Worm (Caenorhabditis elegans) whole organism, L1 larva: ENCODE data around the gene txbp-3.

Source experiments
- C04F5.9 ChIP-seq: sonication (generic microtip); optimal IDR thresholded peaks from 2 replicates; lab custom pipeline; 2016; ENCODE audit warnings: missing genetic modification characterization, missing compliant biosample characterization
- C16A3.4 ChIP-seq: fragments of 150-350 bp; optimal IDR thresholded peaks from 2 replicates; lab custom pipeline; 2014; ENCODE audit warnings: missing biosample characterization, missing genetic modification characterization
- aha-1 ChIP-seq: fragments of 150-350 bp; optimal IDR thresholded peaks from 2 replicates; lab custom pipeline; 2014; ENCODE audit warnings: missing biosample characterization, missing genetic modification characterization
- blmp-1 ChIP-seq: fragments of 150-350 bp; optimal IDR thresholded peaks from 2 replicates; lab custom pipeline; 2014; ENCODE audit warnings: missing biosample characterization, missing genetic modification characterization
- ceh-63 ChIP-seq: fragments of 200-800 bp; sonication (Bioruptor generic); optimal IDR thresholded peaks from 2 replicates; lab custom pipeline; 2018; ENCODE audit warnings: mild to moderate bottlenecking, missing genetic modification characterization, missing compliant biosample characterization
- ceh-82 ChIP-seq, 3 experiments: fragments of 150-350 bp in 1 of 3; sonication (generic microtip) in 2 of 3; optimal IDR thresholded peaks; 2 replicates each; lab custom pipeline; 2014 to 2017; ENCODE audit warnings: missing biosample characterization in 3 of 3, missing genetic modification characterization in 3 of 3
- ceh-88 ChIP-seq: fragments of 200-800 bp; sonication (Bioruptor generic); IDR thresholded peaks from 2 replicates; pipeline ENCODE4 v1.3.6; 2022; ENCODE audit warnings: missing genetic modification characterization, missing compliant biosample characterization
- ceh-90 ChIP-seq: sonication (generic microtip); optimal IDR thresholded peaks from 2 replicates; lab custom pipeline; 2016; ENCODE audit warnings: missing genetic modification characterization, missing compliant biosample characterization
- ces-1 ChIP-seq: fragments of 150-350 bp; optimal IDR thresholded peaks from 2 replicates; lab custom pipeline; 2014; ENCODE audit warnings: missing biosample characterization, missing genetic modification reagents, missing genetic modification characterization
- dpl-1 ChIP-seq, 3 experiments: fragments of 150-350 bp in 2 of 3; sonication (generic microtip) in 1 of 3; optimal IDR thresholded peaks; 2 replicates each; lab custom pipeline; 2014 to 2017; ENCODE audit warnings: missing biosample characterization in 3 of 3, missing genetic modification characterization in 3 of 3, missing genetic modification reagents in 3 of 3
- efl-3 ChIP-seq: fragments of 200-800 bp; sonication (Bioruptor generic); optimal IDR thresholded peaks from 2 replicates; lab custom pipeline; 2018; ENCODE audit warnings: mild to moderate bottlenecking, missing genetic modification characterization, missing compliant biosample characterization
- egl-27 ChIP-seq, 2 experiments: fragments of 150-350 bp in 1 of 2; sonication (generic microtip); optimal IDR thresholded peaks; 3 replicates each; lab custom pipeline; 2017 to 2018; ENCODE audit warnings: missing biosample characterization in 2 of 2, missing genetic modification characterization in 2 of 2, missing genetic modification reagents in 2 of 2
- elt-2 ChIP-seq: sonication (generic microtip); optimal IDR thresholded peaks from 2 replicates; lab custom pipeline; 2016; ENCODE audit warnings: missing genetic modification characterization, mild to moderate bottlenecking, inconsistent platforms, missing compliant biosample characterization, missing genetic modification reagents
- elt-3 ChIP-seq, 6 experiments: fragments of 150-350 bp in 1 of 6; sonication (generic microtip); optimal IDR thresholded peaks; 2 replicates each; lab custom pipeline; 2017 to 2018; ENCODE audit warnings: missing biosample characterization in 6 of 6, missing genetic modification characterization in 6 of 6, inconsistent platforms in 1 of 6
- ets-5 ChIP-seq: fragments of 200-800 bp; sonication (Bioruptor generic); IDR thresholded peaks from 2 replicates; pipeline ENCODE4 v1.3.6; 2022; ENCODE audit warnings: missing genetic modification characterization, missing compliant biosample characterization
- fkh-10 ChIP-seq: sonication (generic microtip); optimal IDR thresholded peaks from 2 replicates; lab custom pipeline; 2017; ENCODE audit warnings: missing biosample characterization, missing genetic modification reagents, missing genetic modification characterization
- fkh-8 ChIP-seq: sonication (generic microtip); optimal IDR thresholded peaks from 2 replicates; lab custom pipeline; 2016; ENCODE audit warnings: mild to moderate bottlenecking, missing genetic modification characterization, missing compliant biosample characterization
- grh-1 ChIP-seq: fragments of 200-800 bp; sonication (Bioruptor generic); IDR thresholded peaks from 2 replicates; pipeline ENCODE4 v1.3.6; 2022; ENCODE audit warnings: missing genetic modification reagents, missing genetic modification characterization, missing compliant biosample characterization
- hlh-17 ChIP-seq: fragments of 200-800 bp; sonication (Bioruptor generic); optimal IDR thresholded peaks from 2 replicates; lab custom pipeline; 2018; ENCODE audit warnings: missing genetic modification characterization, mild to moderate bottlenecking, missing compliant biosample characterization, moderate library complexity, borderline replicate concordance
- hpl-2 ChIP-seq: fragments of 150-350 bp; optimal IDR thresholded peaks from 2 replicates; lab custom pipeline; 2014; ENCODE audit warnings: missing biosample characterization, missing genetic modification reagents, missing genetic modification characterization
- jun-1 ChIP-seq: fragments of 150-350 bp; optimal IDR thresholded peaks from 2 replicates; lab custom pipeline; 2014; ENCODE audit warnings: missing biosample characterization, missing genetic modification reagents, missing genetic modification characterization
- lin-14 ChIP-seq: fragments of 200-800 bp; sonication (Bioruptor generic); optimal IDR thresholded peaks from 2 replicates; lab custom pipeline; 2018; ENCODE audit warnings: mild to moderate bottlenecking, missing genetic modification characterization, moderate library complexity, missing compliant biosample characterization
- lin-15B ChIP-seq: fragments of 150-350 bp; sonication (generic microtip); optimal IDR thresholded peaks from 3 replicates; lab custom pipeline; 2014; ENCODE audit warnings: missing biosample characterization, missing genetic modification characterization
- lin-39 ChIP-seq: fragments of 150-350 bp; optimal IDR thresholded peaks from 2 replicates; lab custom pipeline; 2014; ENCODE audit warnings: missing biosample characterization, missing genetic modification reagents, missing genetic modification characterization
- lir-3 ChIP-seq: sonication (generic microtip); optimal IDR thresholded peaks from 2 replicates; lab custom pipeline; 2016; ENCODE audit warnings: mild to moderate bottlenecking, missing genetic modification characterization, moderate library complexity, missing compliant biosample characterization; ENCODE audit not compliant: poor library complexity
- mab-9 ChIP-seq: fragments of 200-800 bp; sonication (Bioruptor generic); IDR thresholded peaks from 2 replicates; pipeline ENCODE4 v1.3.6; 2022; ENCODE audit warnings: missing genetic modification reagents, missing genetic modification characterization, missing compliant biosample characterization
- mdl-1 ChIP-seq, 2 experiments: fragments of 150-350 bp; optimal IDR thresholded peaks; 2 replicates each; lab custom pipeline; 2014 to 2017; ENCODE audit warnings: missing biosample characterization in 2 of 2, missing genetic modification characterization in 2 of 2, inconsistent platforms in 1 of 2
- mep-1 ChIP-seq: fragments of 150-350 bp; optimal IDR thresholded peaks from 2 replicates; lab custom pipeline; 2014; ENCODE audit warnings: missing biosample characterization, missing genetic modification characterization
- nhr-11 ChIP-seq: fragments of 150-350 bp; optimal IDR thresholded peaks from 2 replicates; lab custom pipeline; 2014; ENCODE audit warnings: missing biosample characterization, missing genetic modification characterization
- nhr-12 ChIP-seq: sonication (generic microtip); optimal IDR thresholded peaks from 2 replicates; lab custom pipeline; 2017; ENCODE audit warnings: missing biosample characterization, missing genetic modification characterization
- nhr-19 ChIP-seq: fragments of 200-800 bp; sonication (Bioruptor generic); conservative IDR thresholded peaks from 2 replicates; pipeline ENCODE4 v1.3.6; 2022; ENCODE audit warnings: missing genetic modification characterization, missing compliant biosample characterization
- nhr-20 ChIP-seq: sonication (generic microtip); optimal IDR thresholded peaks from 2 replicates; lab custom pipeline; 2016; ENCODE audit warnings: mild to moderate bottlenecking, missing genetic modification characterization, missing compliant biosample characterization
- nhr-71 ChIP-seq: sonication (generic microtip); optimal IDR thresholded peaks from 2 replicates; lab custom pipeline; 2016; ENCODE audit warnings: mild to moderate bottlenecking, missing genetic modification characterization, moderate library complexity, missing compliant biosample characterization
- nhr-76 ChIP-seq: sonication (generic microtip); optimal IDR thresholded peaks from 2 replicates; lab custom pipeline; 2017; ENCODE audit warnings: missing biosample characterization, missing genetic modification characterization
- nhr-77 ChIP-seq: fragments of 150-350 bp; optimal IDR thresholded peaks from 2 replicates; lab custom pipeline; 2014; ENCODE audit warnings: missing biosample characterization, missing genetic modification characterization
- nhr-85 ChIP-seq: sonication (generic microtip); peaks from one replicate; lab custom pipeline; 2016; ENCODE audit warnings: missing genetic modification characterization, inconsistent platforms, missing compliant biosample characterization
- nhr-90 ChIP-seq: sonication (generic microtip); optimal IDR thresholded peaks from 2 replicates; lab custom pipeline; 2016; ENCODE audit warnings: mild to moderate bottlenecking, missing genetic modification characterization, missing compliant biosample characterization; ENCODE audit not compliant: poor library complexity
- pax-3 ChIP-seq: fragments of 200-800 bp; sonication (Bioruptor generic); optimal IDR thresholded peaks from 2 replicates; lab custom pipeline; 2018; ENCODE audit warnings: mild to moderate bottlenecking, missing genetic modification characterization, moderate library complexity, missing compliant biosample characterization
- pqm-1 ChIP-seq: sonication (generic microtip); optimal IDR thresholded peaks from 3 replicates; lab custom pipeline; 2017; ENCODE audit warnings: missing biosample characterization, missing genetic modification characterization
- rnt-1 ChIP-seq: sonication (generic microtip); optimal IDR thresholded peaks from 2 replicates; lab custom pipeline; 2016; ENCODE audit warnings: mild to moderate bottlenecking, missing genetic modification characterization, moderate library complexity, missing compliant biosample characterization
- snpc-4 ChIP-seq: fragments of 150-350 bp; optimal IDR thresholded peaks from 2 replicates; lab custom pipeline; 2014; ENCODE audit warnings: missing biosample characterization, missing genetic modification characterization
- snu-23 ChIP-seq: sonication (generic microtip); optimal IDR thresholded peaks from 2 replicates; lab custom pipeline; 2016; ENCODE audit warnings: missing genetic modification characterization, missing compliant biosample characterization
- sox-4 ChIP-seq: sonication (generic microtip); optimal IDR thresholded peaks from 2 replicates; lab custom pipeline; 2016; ENCODE audit warnings: missing genetic modification characterization, missing compliant biosample characterization
- sup-37 ChIP-seq: fragments of 200-800 bp; sonication (Bioruptor generic); optimal IDR thresholded peaks from 2 replicates; lab custom pipeline; 2018; ENCODE audit warnings: mild to moderate bottlenecking, missing genetic modification characterization, missing compliant biosample characterization
- tbx-2 ChIP-seq: sonication (generic microtip); optimal IDR thresholded peaks from 2 replicates; lab custom pipeline; 2016; ENCODE audit warnings: missing genetic modification characterization, missing compliant biosample characterization
- tlp-1 ChIP-seq: fragments of 150-350 bp; optimal IDR thresholded peaks from 2 replicates; lab custom pipeline; 2014; ENCODE audit warnings: missing biosample characterization, missing genetic modification characterization
- unc-30 ChIP-seq: sonication (generic microtip); optimal IDR thresholded peaks from 2 replicates; lab custom pipeline; 2017; ENCODE audit warnings: missing biosample characterization, missing genetic modification characterization
- unc-62 ChIP-seq: fragments of 150-350 bp; optimal IDR thresholded peaks from 2 replicates; lab custom pipeline; 2014; ENCODE audit warnings: missing biosample characterization, missing genetic modification reagents, missing genetic modification characterization
- unc-98 ChIP-seq: fragments of 200-800 bp; sonication (Bioruptor generic); IDR thresholded peaks from 2 replicates; pipeline ENCODE4 v1.3.6; 2022; ENCODE audit warnings: missing genetic modification characterization, missing compliant biosample characterization
- vab-15 ChIP-seq: sonication (generic microtip); optimal IDR thresholded peaks from 2 replicates; lab custom pipeline; 2017; ENCODE audit warnings: missing genotype, mild to moderate bottlenecking, missing genetic modification characterization, missing compliant biosample characterization
- xbp-1 ChIP-seq: sonication (generic microtip); optimal IDR thresholded peaks from 2 replicates; lab custom pipeline; 2016; ENCODE audit warnings: missing genetic modification characterization, missing compliant biosample characterization
- zag-1 ChIP-seq: fragments of 150-350 bp; optimal IDR thresholded peaks from 2 replicates; lab custom pipeline; 2014; ENCODE audit warnings: missing biosample characterization, missing genetic modification characterization
- ztf-4 ChIP-seq: fragments of 150-350 bp; optimal IDR thresholded peaks from 2 replicates; lab custom pipeline; 2014; ENCODE audit warnings: missing biosample characterization, missing genetic modification characterization

txbp-3 gene

DNA sequence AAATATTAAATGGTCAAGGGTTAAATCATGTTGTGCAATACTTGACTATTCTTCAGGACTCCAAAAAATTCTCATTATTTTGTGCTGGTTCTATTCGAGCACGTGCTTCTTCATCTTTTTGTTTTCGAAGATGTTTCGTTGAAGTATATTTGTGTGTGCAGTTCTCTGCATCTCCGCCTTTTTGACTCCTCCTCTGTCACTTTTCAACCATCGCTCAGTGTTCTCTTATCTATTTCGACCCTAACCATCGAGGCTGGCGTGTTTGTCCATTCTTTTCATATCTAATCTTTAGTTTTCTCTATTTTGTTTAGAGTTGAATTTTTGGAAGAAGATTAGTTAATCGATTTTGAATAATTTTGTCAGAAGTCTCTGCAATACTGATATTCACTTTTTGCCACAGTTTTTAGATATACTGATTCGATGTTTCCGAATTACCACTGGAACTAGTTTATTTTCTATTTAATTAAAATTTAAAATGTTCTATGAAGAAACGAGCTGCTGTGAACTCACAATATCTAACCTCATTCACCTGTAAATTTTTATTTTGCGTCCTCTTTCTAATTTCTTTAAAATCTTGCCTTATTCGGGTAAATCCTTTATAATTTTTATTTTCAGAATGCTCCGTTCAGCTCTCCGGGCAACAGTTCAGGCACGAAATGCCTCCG lies 30.0 kb upstream of the txbp-3 start, which contains the start of gene alh-1 (continued):
- TF ChIP-seq efl-3: no peak
- TF ChIP-seq pax-3 (tag; lab: Kevin White, UChicago): no peak
- no peak for TF ChIP-seq tlp-1 (tag; lab: Kevin White, UChicago)
- TF ChIP-seq unc-98 (GFP tag; lab: Robert Waterston, UW): no peak
- no peak for TF ChIP-seq nhr-11 (tag; lab: Kevin White, UChicago)
- no peak for TF ChIP-seq hpl-2
- no peak for TF ChIP-seq hlh-17
- TF ChIP-seq unc-30 (tag; lab: Kevin White, UChicago): no peak
- no peak for TF ChIP-seq xbp-1 (tag; lab: Kevin White, UChicago)
- no peak for TF ChIP-seq nhr-12
- TF ChIP-seq ceh-82 (tag; optimal IDR thresholded peaks at IDR 0.05; lab: Kevin White, UChicago): no peak
- TF ChIP-seq grh-1 (GFP tag; lab: Robert Waterston, UW): no peak
- peak; percentile 48 for TF ChIP-seq elt-2 (tag; lab: Kevin White, UChicago)
- no peak for TF ChIP-seq dpl-1 (GFP tag; optimal IDR thresholded peaks at IDR 0.05; lab: Kevin White, UChicago)
- TF ChIP-seq fkh-8 (tag; lab: Kevin White, UChicago): no peak
- TF ChIP-seq aha-1 (tag; lab: Kevin White, UChicago): no peak
- TF ChIP-seq fkh-10 (GFP tag; lab: Kevin White, UChicago): no peak
- TF ChIP-seq C16A3.4 (tag; lab: Kevin White, UChicago): no peak
- TF ChIP-seq mab-9 (GFP tag; lab: Robert Waterston, UW): no peak
- TF ChIP-seq nhr-85 (tag; lab: Kevin White, UChicago): peak; percentile 57
- TF ChIP-seq pqm-1: no peak
- no peak for TF ChIP-seq lin-15B (tag; lab: Kevin White, UChicago)
- peak; percentile 57 for TF ChIP-seq nhr-20 (tag; lab: Kevin White, UChicago)
- no peak for TF ChIP-seq sox-4 (tag; lab: Kevin White, UChicago)
- TF ChIP-seq zag-1 (tag; lab: Kevin White, UChicago): no peak
- no peak for TF ChIP-seq lir-3 (tag; lab: Kevin White, UChicago)
- TF ChIP-seq nhr-71 (tag; lab: Kevin White, UChicago): peak; percentile 43
- TF ChIP-seq lin-14 (GFP tag; lab: Kevin White, UChicago): peak; percentile 53
- peak; percentile 2 for TF ChIP-seq nhr-77 (tag; lab: Kevin White, UChicago)
- TF ChIP-seq sup-37 (GFP tag; lab: Kevin White, UChicago): no peak
- peak in 1 of 2 experiments; percentile 57 for TF ChIP-seq mdl-1 (tag; optimal IDR thresholded peaks at IDR 0.05; lab: Kevin White, UChicago)
- peak; percentile 21 for TF ChIP-seq mep-1 (tag; lab: Kevin White, UChicago)
- no peak for TF ChIP-seq elt-3 (tag; optimal IDR thresholded peaks at IDR 0.05; lab: Kevin White, UChicago)
- TF ChIP-seq snu-23: peak; percentile 35
- TF ChIP-seq C04F5.9 (tag; lab: Kevin White, UChicago): no peak
- TF ChIP-seq blmp-1 (tag; lab: Kevin White, UChicago): peak; percentile 39
- TF ChIP-seq jun-1: no peak
- no peak for TF ChIP-seq tbx-2
- peak; percentile 49 for TF ChIP-seq nhr-19 (GFP tag; lab: Robert Waterston, UW)
- no peak for TF ChIP-seq lin-39
- TF ChIP-seq egl-27 (tag; optimal IDR thresholded peaks at IDR 0.05; lab: Kevin White, UChicago): no peak
- no peak for TF ChIP-seq rnt-1 (tag; lab: Kevin White, UChicago)
- no peak for TF ChIP-seq ces-1 (GFP tag; lab: Kevin White, UChicago)
- TF ChIP-seq ztf-4 (tag; lab: Kevin White, UChicago): no peak
- TF ChIP-seq ceh-90: no peak
- no peak for TF ChIP-seq ceh-88 (GFP tag; lab: Robert Waterston, UW)
- TF ChIP-seq vab-15 (tag; lab: Kevin White, UChicago): no peak
- no peak for TF ChIP-seq ceh-63
- no peak for TF ChIP-seq nhr-76 (tag; lab: Kevin White, UChicago)
- no peak for TF ChIP-seq snpc-4 (tag; lab: Kevin White, UChicago)
- no peak for TF ChIP-seq ets-5 (GFP tag; lab: Robert Waterston, UW)
- TF ChIP-seq nhr-90 (tag; lab: Kevin White, UChicago): no peak
- no peak for TF ChIP-seq unc-62 (GFP tag; lab: Kevin White, UChicago)
